Worm (Caenorhabditis elegans) whole organism, late embryonic: ENCODE data around the gene M163.1.
"Not testable (repeated sequence)": the region's sequence is repeated elsewhere in the genome, so short reads cannot be mapped to it uniquely, and the experiment has no call there.

Source experiments
- F13H6.1 ChIP-seq: sonication (generic microtip); optimal IDR thresholded peaks from 2 replicates; lab custom pipeline; 2016; ENCODE audit warnings: missing genetic modification characterization, missing compliant biosample characterization
- hlh-13 ChIP-seq: fragments of 200-800 bp; sonication (Bioruptor generic); optimal IDR thresholded peaks from 2 replicates; lab custom pipeline; 2018; ENCODE audit warnings: mild to moderate bottlenecking, missing genetic modification characterization, missing compliant biosample characterization
- nhr-11 ChIP-seq: fragments of 150-350 bp; optimal IDR thresholded peaks from 2 replicates; lab custom pipeline; 2014; ENCODE audit warnings: missing biosample characterization, missing genetic modification characterization
- sox-2 ChIP-seq: fragments of 200-800 bp; sonication (Bioruptor generic); IDR thresholded peaks from 2 replicates; pipeline ENCODE4 v1.3.6; 2022; ENCODE audit warnings: missing genetic modification reagents, missing genetic modification characterization, missing compliant biosample characterization
- ztf-16 ChIP-seq: sonication (generic microtip); optimal IDR thresholded peaks from 2 replicates; lab custom pipeline; 2017; ENCODE audit warnings: missing genetic modification characterization, missing compliant biosample characterization

DNA sequence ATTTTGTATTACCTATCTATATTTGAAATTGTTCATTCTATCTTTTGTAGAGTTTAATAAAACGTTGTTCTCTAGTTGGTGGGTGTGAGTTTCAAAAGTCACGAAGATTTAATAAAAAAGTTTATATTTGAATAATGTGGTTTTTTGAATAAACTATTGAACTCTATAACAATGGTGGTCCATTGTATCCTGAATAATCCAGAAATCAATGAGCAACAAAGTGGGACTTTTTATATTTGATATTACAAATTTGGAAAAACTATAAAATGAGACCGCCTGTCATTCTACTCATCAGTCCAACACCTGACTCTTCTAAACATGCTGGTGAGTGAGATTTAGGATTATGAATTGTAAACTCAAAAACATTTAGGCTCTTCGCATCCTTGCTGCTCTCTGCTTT, 24.8 kb upstream of the M163.1 start, which contains the start of gene nspc-19:
- TF ChIP-seq ztf-16 (tag; lab: Kevin White, UChicago); nhr-11 (tag; lab: Kevin White, UChicago); F13H6.1 (tag; lab: Kevin White, UChicago); sox-2 (GFP tag; lab: Robert Waterston, UW); hlh-13 (GFP tag; lab: Kevin White, UChicago): not testable (repeated sequence)
